Fruit fly (Drosophila melanogaster) whole organism, embryonic: ENCODE measurements around the gene CG6693.

Experiments used
- Aef1 ChIP-seq: fragments of 200-800 bp; sonication (Bioruptor generic); IDR thresholded peaks from 3 replicates; pipeline ENCODE4 v1.3.6; 2022; ENCODE audit warnings: missing biosample characterization, missing genetic modification characterization
- Asciz ChIP-seq: fragments of 200-800 bp; sonication (Bioruptor generic); optimal IDR thresholded peaks from 2 replicates; lab custom pipeline; 2017; ENCODE audit warnings: missing biosample characterization, mild to moderate bottlenecking, missing genetic modification characterization, missing genetic modification reagents
- Bgb ChIP-seq: fragments of 200-800 bp; sonication (Bioruptor generic); IDR thresholded peaks from 2 replicates; pipeline ENCODE4 v1.3.6; 2022; ENCODE audit warnings: missing biosample characterization, missing genetic modification characterization; ENCODE audit not compliant: partially characterized antibody
- BtbVII ChIP-seq: fragments of 200-800 bp; sonication (Bioruptor generic); optimal IDR thresholded peaks from 3 replicates; lab custom pipeline; 2017; ENCODE audit warnings: missing biosample characterization, mild to moderate bottlenecking, missing genetic modification characterization
- CG11085 ChIP-seq: fragments of 200-800 bp; sonication (Bioruptor generic); IDR thresholded peaks from 2 replicates; pipeline ENCODE4 v1.3.6; 2022; ENCODE audit warnings: missing biosample characterization, missing genetic modification characterization
- CG11456 ChIP-seq: fragments of 200-800 bp; sonication (Bioruptor generic); IDR thresholded peaks from 3 replicates; pipeline ENCODE4 v1.3.6; 2022; ENCODE audit warnings: missing biosample characterization, missing genetic modification characterization
- CG12659 ChIP-seq: fragments of 200-800 bp; sonication (Bioruptor generic); optimal IDR thresholded peaks from 3 replicates; lab custom pipeline; 2017; ENCODE audit warnings: mild to moderate bottlenecking, missing biosample characterization, missing genetic modification reagents, missing genetic modification characterization
- CG13287 ChIP-seq: fragments of 200-800 bp; sonication (Bioruptor generic); IDR thresholded peaks from 2 replicates; pipeline ENCODE4 v1.3.6; 2022; ENCODE audit warnings: missing biosample characterization, missing genetic modification characterization; ENCODE audit not compliant: partially characterized antibody
- CG15696 ChIP-seq: fragments of 200-800 bp; sonication (Bioruptor generic); optimal IDR thresholded peaks from 2 replicates; lab custom pipeline; 2019; ENCODE audit warnings: missing biosample characterization, mild to moderate bottlenecking, missing genetic modification characterization, moderate library complexity
- CG17186 ChIP-seq: fragments of 200-800 bp; sonication (Bioruptor generic); optimal IDR thresholded peaks from 3 replicates; lab custom pipeline; 2017; ENCODE audit warnings: missing biosample characterization, missing genetic modification reagents, missing genetic modification characterization
- CG2120 ChIP-seq: fragments of 200-800 bp; sonication (Bioruptor generic); optimal IDR thresholded peaks from 3 replicates; lab custom pipeline; 2016; ENCODE audit warnings: missing biosample characterization, missing genetic modification characterization
- CG2712 ChIP-seq: fragments of 200-800 bp; optimal IDR thresholded peaks from 3 replicates; lab custom pipeline; 2019; ENCODE audit warnings: missing biosample characterization, mild to moderate bottlenecking, missing genetic modification characterization, moderate library complexity
- CG30403 ChIP-seq: fragments of 200-800 bp; sonication (Bioruptor generic); optimal IDR thresholded peaks from 3 replicates; lab custom pipeline; 2016; ENCODE audit warnings: missing biosample characterization, missing genetic modification characterization
- CG34422 ChIP-seq: fragments of 200-800 bp; sonication (Bioruptor generic); IDR thresholded peaks from 3 replicates; pipeline ENCODE4 v1.3.6; 2022; ENCODE audit warnings: missing biosample characterization, missing genetic modification characterization
- CG6175 ChIP-seq: fragments of 200-800 bp; sonication (Bioruptor generic); IDR thresholded peaks from 3 replicates; pipeline ENCODE4 v1.3.6; 2022; ENCODE audit warnings: missing biosample characterization, missing genetic modification characterization
- CG7271 ChIP-seq: fragments of 200-800 bp; sonication (Bioruptor generic); optimal IDR thresholded peaks from 2 replicates; lab custom pipeline; 2018; ENCODE audit warnings: missing biosample characterization, mild to moderate bottlenecking, missing genetic modification characterization, moderate library complexity
- CG7786 ChIP-seq: fragments of 200-800 bp; sonication (Bioruptor generic); optimal IDR thresholded peaks from 2 replicates; lab custom pipeline; 2016; ENCODE audit warnings: missing biosample characterization, missing genetic modification characterization
- CG8765 ChIP-seq: fragments of 200-800 bp; sonication (Bioruptor generic); IDR thresholded peaks from 2 replicates; pipeline ENCODE4 v1.3.6; 2022; ENCODE audit warnings: missing biosample characterization, missing genetic modification characterization
- CTCF ChIP-seq: fragments of 200-800 bp; sonication (Bioruptor generic); optimal IDR thresholded peaks from 2 replicates; lab custom pipeline; 2017; ENCODE audit warnings: missing biosample characterization, mild to moderate bottlenecking, missing genetic modification characterization, moderate library complexity
- Camta ChIP-seq: fragments of 200-800 bp; sonication (Bioruptor generic); optimal IDR thresholded peaks from 2 replicates; lab custom pipeline; 2016; ENCODE audit warnings: missing biosample characterization, missing genetic modification characterization
- D ChIP-seq, 2 experiments: fragments of 200-800 bp in 1 of 2; fragments of >200 bp in 1 of 2; sonication (Bioruptor generic) in 1 of 2; optimal IDR thresholded peaks; 2 replicates in 1 of 2; 3 replicates in 1 of 2; lab custom pipeline; 2017; ENCODE audit warnings: mild to moderate bottlenecking in 1 of 2, missing biosample characterization in 1 of 2, missing genetic modification characterization in 1 of 2, missing genetic modification reagents in 1 of 2
- Fer3 ChIP-seq: fragments of 200-800 bp; sonication (Bioruptor generic); optimal IDR thresholded peaks from 2 replicates; lab custom pipeline; 2018; ENCODE audit warnings: missing biosample characterization, mild to moderate bottlenecking, missing genetic modification characterization, moderate library complexity
- HmgD ChIP-seq: fragments of 200-800 bp; sonication (Bioruptor generic); optimal IDR thresholded peaks from 3 replicates; lab custom pipeline; 2016; ENCODE audit warnings: missing biosample characterization, missing genetic modification characterization
- Hmx ChIP-seq: fragments of 200-800 bp; sonication (Bioruptor generic); optimal IDR thresholded peaks from 2 replicates; lab custom pipeline; 2016; ENCODE audit warnings: missing biosample characterization, missing genetic modification characterization
- Hr51 ChIP-seq, 2 experiments: fragments of 200-800 bp; sonication (Bioruptor generic); optimal IDR thresholded peaks; 2 replicates in 1 of 2; 3 replicates in 1 of 2; lab custom pipeline; 2016 to 2018; ENCODE audit warnings: missing biosample characterization in 2 of 2, missing genetic modification characterization in 2 of 2, mild to moderate bottlenecking in 1 of 2, moderate library complexity in 1 of 2
- Hr78 ChIP-seq, 2 experiments: fragments of 200-800 bp in 1 of 2; fragments of >200 bp in 1 of 2; sonication (Bioruptor generic) in 1 of 2; optimal IDR thresholded peaks; 2 replicates each; lab custom pipeline; 2017 to 2019; ENCODE audit warnings: missing biosample characterization in 2 of 2, missing genetic modification characterization in 2 of 2, mild to moderate bottlenecking in 1 of 2, moderate library complexity in 1 of 2
- Jarid2 ChIP-seq: fragments of 200-800 bp; sonication (Bioruptor generic); optimal IDR thresholded peaks from 3 replicates; lab custom pipeline; 2017; ENCODE audit warnings: mild to moderate bottlenecking, missing biosample characterization, missing genetic modification reagents, missing genetic modification characterization
- Lpt ChIP-seq: fragments of >200 bp; optimal IDR thresholded peaks from 2 replicates; lab custom pipeline; 2018; ENCODE audit warnings: missing biosample characterization, missing genetic modification characterization
- MESR4 ChIP-seq: fragments of 200-800 bp; sonication (Bioruptor generic); optimal IDR thresholded peaks from 2 replicates; lab custom pipeline; 2018; ENCODE audit warnings: missing biosample characterization, mild to moderate bottlenecking, missing genetic modification characterization, moderate library complexity
- NFAT ChIP-seq: fragments of 200-800 bp; sonication (Bioruptor generic); IDR thresholded peaks from 2 replicates; pipeline ENCODE4 v1.3.6; 2022; ENCODE audit warnings: missing biosample characterization, missing genetic modification characterization
- Scr ChIP-seq: fragments of 200-800 bp; sonication (Bioruptor generic); IDR thresholded peaks from 2 replicates; pipeline ENCODE4 v1.3.6; 2022; ENCODE audit warnings: missing biosample characterization, missing genetic modification characterization; ENCODE audit not compliant: partially characterized antibody
- Sox100B ChIP-seq: fragments of 200-800 bp; sonication (Bioruptor generic); optimal IDR thresholded peaks from 3 replicates; lab custom pipeline; 2018; ENCODE audit warnings: missing biosample characterization, mild to moderate bottlenecking, missing genetic modification characterization
- Xrp1 ChIP-seq: fragments of 200-800 bp; sonication (Bioruptor generic); IDR thresholded peaks from 2 replicates; pipeline ENCODE4 v1.3.6; 2022; ENCODE audit warnings: missing biosample characterization, missing genetic modification characterization
- ac ChIP-seq: fragments of 200-800 bp; sonication (Bioruptor generic); optimal IDR thresholded peaks from 3 replicates; lab custom pipeline; 2017; ENCODE audit warnings: missing biosample characterization, mild to moderate bottlenecking, missing genetic modification characterization
- caup ChIP-seq: fragments of 200-800 bp; sonication (Bioruptor generic); optimal IDR thresholded peaks from 3 replicates; lab custom pipeline; 2017; ENCODE audit warnings: missing biosample characterization, mild to moderate bottlenecking, missing genetic modification characterization, moderate library complexity; ENCODE audit not compliant: severe bottlenecking
- croc ChIP-seq: fragments of 200-800 bp; sonication (Bioruptor generic); conservative IDR thresholded peaks from 3 replicates; pipeline ENCODE4 v1.3.6; 2022; ENCODE audit warnings: missing biosample characterization, missing genetic modification characterization
- dmrt99B ChIP-seq: fragments of 200-800 bp; sonication (Bioruptor generic); optimal IDR thresholded peaks from 2 replicates; lab custom pipeline; 2018; ENCODE audit warnings: missing biosample characterization, mild to moderate bottlenecking, missing genetic modification characterization, moderate library complexity
- gce ChIP-seq: fragments of 200-800 bp; sonication (Bioruptor generic); IDR thresholded peaks from 3 replicates; pipeline ENCODE4 v1.3.6; 2022; ENCODE audit warnings: missing biosample characterization, missing genetic modification characterization
- gcm2 ChIP-seq: fragments of 200-800 bp; sonication (Bioruptor generic); optimal IDR thresholded peaks from 2 replicates; lab custom pipeline; 2016; ENCODE audit warnings: missing biosample characterization, missing genetic modification characterization
- jigr1 ChIP-seq: fragments of 200-800 bp; sonication (Bioruptor generic); IDR thresholded peaks from 3 replicates; pipeline ENCODE4 v1.3.6; 2022; ENCODE audit warnings: missing biosample characterization, missing genetic modification characterization
- klu ChIP-seq: fragments of 200-800 bp; sonication (Bioruptor generic); IDR thresholded peaks from 2 replicates; pipeline ENCODE4 v1.3.6; 2022; ENCODE audit warnings: missing biosample characterization, missing genetic modification characterization
- oc ChIP-seq: fragments of 200-800 bp; sonication (Bioruptor generic); optimal IDR thresholded peaks from 2 replicates; lab custom pipeline; 2018; ENCODE audit warnings: missing biosample characterization, mild to moderate bottlenecking, missing genetic modification characterization, moderate library complexity
- otp ChIP-seq: fragments of 200-800 bp; sonication (Bioruptor generic); IDR thresholded peaks from 3 replicates; pipeline ENCODE4, ENCODE4 v1.3.6; 2022; ENCODE audit warnings: missing biosample characterization, missing genetic modification characterization
- pnt ChIP-seq: fragments of 200-800 bp; sonication (Bioruptor generic); optimal IDR thresholded peaks from 3 replicates; lab custom pipeline; 2016; ENCODE audit warnings: missing biosample characterization, missing genetic modification characterization
- ssp ChIP-seq: fragments of 200-800 bp; sonication (Bioruptor generic); IDR thresholded peaks from 2 replicates; pipeline ENCODE4 v1.3.6; 2022; ENCODE audit warnings: missing biosample characterization, missing genetic modification characterization
- trh ChIP-seq: fragments of 200-800 bp; sonication (Bioruptor generic); optimal IDR thresholded peaks from 2 replicates; lab custom pipeline; 2016; ENCODE audit warnings: missing biosample characterization, missing genetic modification characterization
- vfl ChIP-seq: fragments of 200-800 bp; sonication (Bioruptor generic); optimal IDR thresholded peaks from 2 replicates; lab custom pipeline; 2016; ENCODE audit warnings: missing biosample characterization, missing genetic modification characterization
- wdn ChIP-seq: fragments of 200-800 bp; sonication (Bioruptor generic); IDR thresholded peaks from 2 replicates; pipeline ENCODE4 v1.3.6; 2022; ENCODE audit warnings: missing biosample characterization, missing genetic modification characterization

Gene CG6693

DNA sequence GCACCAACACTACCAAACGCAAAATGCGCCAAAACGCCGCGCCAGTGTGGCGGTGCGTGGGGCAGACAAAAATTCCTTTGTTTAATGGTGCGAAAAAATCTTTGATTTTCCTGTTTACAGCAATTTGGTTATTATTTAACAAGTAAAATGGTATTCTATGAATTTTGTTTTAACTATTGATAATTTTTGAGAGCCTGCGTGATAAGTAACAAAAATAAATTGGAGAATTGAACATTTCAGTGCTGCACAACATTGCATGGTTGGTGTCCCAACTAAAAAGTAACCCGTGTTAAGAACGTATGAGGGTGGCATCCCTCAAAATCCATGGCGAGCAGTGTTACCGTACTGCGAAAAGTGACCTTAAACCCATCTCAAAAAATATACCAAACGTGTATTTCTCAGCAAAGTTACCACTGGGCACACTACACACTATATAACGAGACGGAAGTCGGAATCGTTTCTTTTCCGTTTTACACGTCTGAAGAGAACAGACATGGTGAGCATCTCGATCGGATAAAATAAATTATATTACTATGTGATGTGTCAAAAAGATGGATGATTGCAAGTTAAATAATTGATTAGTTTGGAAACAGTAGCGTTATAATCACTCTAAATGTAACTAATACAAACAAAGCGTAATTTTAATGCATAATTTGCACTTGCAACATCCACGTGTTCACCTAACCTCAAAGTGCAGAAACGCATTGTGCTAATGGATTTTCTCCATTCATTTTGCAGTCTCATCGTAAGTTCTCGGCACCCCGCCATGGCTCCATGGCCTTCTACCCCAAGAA, at the start of gene CG6693, which contains the start of gene RpL3:
Gene CG6693 (minus strand): TSS at position 203 of the 794 bp plus-strand sequence.
Gene RpL3 (plus strand): TSS at position 458 of the 794 bp plus-strand sequence.
- TF ChIP-seq CG2120 (peak; percentile 55), otp (GFP tag; lab: Robert Waterston, UW) (peak; percentile 80; the same call in 2 of the 3 replicates), Hr78 (GFP tag; optimal IDR thresholded peaks at IDR 0.05; lab: Kevin White, UChicago) (peak in 1 of 2 experiments; percentile 20), CG13287 (GFP tag; lab: Robert Waterston, UW) (peak; percentile 55; the same call in 1 of the 2 replicates), CG12659 (GFP tag; lab: Kevin White, UChicago) (peak; percentile 90), Camta (GFP tag; lab: Kevin White, UChicago) (peak; percentile 38), caup (GFP tag; lab: Kevin White, UChicago) (peak; percentile 92), HmgD (GFP tag; lab: Kevin White, UChicago) (peak; percentile 23), CG11085 (GFP tag; lab: Robert Waterston, UW) (peak; percentile 75), Xrp1 (GFP tag; lab: Robert Waterston, UW) (peak; percentile 44), ac (GFP tag; lab: Kevin White, UChicago) (peak; percentile 66), Sox100B (GFP tag; lab: Kevin White, UChicago) (peak; percentile 68), vfl (GFP tag; lab: Kevin White, UChicago) (peak; percentile 63), Jarid2 (peak; percentile 85), Hr51 (GFP tag; optimal IDR thresholded peaks at IDR 0.05; lab: Kevin White, UChicago) (peak; percentile 68 to 70), gcm2 (GFP tag; lab: Kevin White, UChicago) (peak; percentile 66), CG30403 (peak; percentile 55), NFAT (GFP tag; lab: Robert Waterston, UW) (peak; percentile 88), BtbVII (GFP tag; lab: Kevin White, UChicago) (peak; percentile 91), gce (peak; percentile 84), Hmx (GFP tag; lab: Kevin White, UChicago) (no peak), wdn (GFP tag; lab: Robert Waterston, UW) (peak; percentile 52; the same call in 1 of the 2 replicates), trh (peak; percentile 48), MESR4 (GFP tag; lab: Kevin White, UChicago) (peak; percentile 98), ssp (GFP tag; lab: Robert Waterston, UW) (peak; percentile 56), D (optimal IDR thresholded peaks at IDR 0.05; lab: Kevin White, UChicago) (no peak), D (GFP tag; optimal IDR thresholded peaks at IDR 0.05; lab: Kevin White, UChicago) (peak; percentile 44), Scr (GFP tag; lab: Robert Waterston, UW) (no peak; the same call in 1 of the 2 replicates), CG15696 (tag; lab: Kevin White, UChicago) (peak; percentile 42), CG8765 (GFP tag; lab: Robert Waterston, UW) (no peak), Bgb (GFP tag; lab: Robert Waterston, UW) (peak; percentile 51; the same call in 1 of the 2 replicates), CG6175 (GFP tag; lab: Robert Waterston, UW) (peak; percentile 36; the same call in 1 of the 3 replicates), CG7271 (peak; percentile 82), dmrt99B (tag; lab: Kevin White, UChicago) (peak; percentile 68), oc (tag; lab: Kevin White, UChicago) (peak; percentile 79), CG2712 (tag; lab: Kevin White, UChicago) (peak; percentile 70), Lpt (GFP tag; lab: Kevin White, UChicago) (no peak), Fer3 (tag; lab: Kevin White, UChicago) (peak; percentile 88), Asciz (GFP tag; lab: Kevin White, UChicago) (peak; percentile 86), CG17186 (GFP tag; lab: Kevin White, UChicago) (peak; percentile 80), CTCF (peak; percentile 64), pnt (peak; percentile 31), CG34422 (GFP tag; lab: Robert Waterston, UW) (peak; percentile 91), jigr1 (GFP tag; lab: Robert Waterston, UW) (no peak), Aef1 (GFP tag; lab: Robert Waterston, UW) (no peak; the same call in 2 of the 3 replicates), croc (GFP tag; lab: Robert Waterston, UW) (no peak), klu (no peak), CG7786 (GFP tag; lab: Kevin White, UChicago) (peak; percentile 24), CG11456 (GFP tag; lab: Robert Waterston, UW) (peak; percentile 84)
